Worm (Caenorhabditis elegans) whole organism, mixed stage, embryonic: Measurements from ENCODE around the gene str-118.
"Not testable (repeated sequence)": the region's sequence is repeated elsewhere in the genome, so short reads cannot be mapped to it uniquely, and the experiment has no call there.

Experiments used
- bed-3 ChIP-seq: fragments of 200-800 bp; sonication (Bioruptor generic); optimal IDR thresholded peaks from 3 replicates; lab custom pipeline; 2018; ENCODE audit warnings: mild to moderate bottlenecking, missing genetic modification characterization, moderate library complexity, missing compliant biosample characterization
- blmp-1 ChIP-seq: fragments of 150-350 bp; optimal IDR thresholded peaks from 2 replicates; lab custom pipeline; 2014; ENCODE audit warnings: missing biosample characterization, missing genetic modification characterization
- ceh-39 ChIP-seq: fragments of 150-350 bp; optimal IDR thresholded peaks from 2 replicates; lab custom pipeline; 2014; ENCODE audit warnings: missing biosample characterization, missing genetic modification characterization
- ceh-83 ChIP-seq: fragments of 200-800 bp; sonication (Bioruptor generic); optimal IDR thresholded peaks from 2 replicates; lab custom pipeline; 2018; ENCODE audit warnings: mild to moderate bottlenecking, missing genetic modification characterization, missing compliant biosample characterization
- ces-1 ChIP-seq: fragments of 150-350 bp; optimal IDR thresholded peaks from 2 replicates; lab custom pipeline; 2014; ENCODE audit warnings: missing biosample characterization, missing genetic modification reagents, missing genetic modification characterization
- elt-1 ChIP-seq: sonication (generic microtip); optimal IDR thresholded peaks from 2 replicates; lab custom pipeline; 2017; ENCODE audit warnings: missing genetic modification characterization, mild to moderate bottlenecking, missing compliant biosample characterization, antibody characterized with exemption, moderate library complexity, borderline replicate concordance; ENCODE audit not compliant: insufficient read depth
- elt-3 ChIP-seq: fragments of 150-350 bp; optimal IDR thresholded peaks from 2 replicates; lab custom pipeline; 2014; ENCODE audit warnings: missing biosample characterization, missing genetic modification characterization
- flh-1 ChIP-seq: fragments of 200-800 bp; sonication (Bioruptor generic); optimal IDR thresholded peaks from 2 replicates; lab custom pipeline; 2018; ENCODE audit warnings: mild to moderate bottlenecking, missing genetic modification characterization, moderate library complexity, missing compliant biosample characterization
- ham-2 ChIP-seq: fragments of 200-800 bp; sonication (Bioruptor generic); optimal IDR thresholded peaks from 2 replicates; lab custom pipeline; 2018; ENCODE audit warnings: mild to moderate bottlenecking, missing genetic modification characterization, missing compliant biosample characterization
- hlh-1 ChIP-seq: fragments of 150-350 bp; optimal IDR thresholded peaks from 2 replicates; lab custom pipeline; 2014; ENCODE audit warnings: missing biosample characterization, missing genetic modification reagents, missing genetic modification characterization
- lin-13 ChIP-seq: fragments of 150-350 bp; optimal IDR thresholded peaks from 2 replicates; lab custom pipeline; 2014; ENCODE audit warnings: missing biosample characterization, missing genetic modification characterization
- lin-32 ChIP-seq: fragments of 200-800 bp; sonication (Bioruptor generic); optimal IDR thresholded peaks from 2 replicates; lab custom pipeline; 2018; ENCODE audit warnings: mild to moderate bottlenecking, missing genetic modification characterization, missing compliant biosample characterization
- lsy-2 ChIP-seq: fragments of 150-350 bp; optimal IDR thresholded peaks from 2 replicates; lab custom pipeline; 2014; ENCODE audit warnings: missing biosample characterization, missing genetic modification characterization
- mab-5 ChIP-seq: fragments of 150-350 bp; optimal IDR thresholded peaks from 2 replicates; lab custom pipeline; 2014; ENCODE audit warnings: missing biosample characterization, missing genetic modification characterization
- mep-1 ChIP-seq: fragments of 150-350 bp; optimal IDR thresholded peaks from 2 replicates; lab custom pipeline; 2017; ENCODE audit warnings: missing biosample characterization, missing genetic modification reagents, missing genetic modification characterization, inconsistent platforms
- mls-2 ChIP-seq: sonication (generic microtip); optimal IDR thresholded peaks from 2 replicates; lab custom pipeline; 2016; ENCODE audit warnings: mild to moderate bottlenecking, missing genetic modification characterization, moderate library complexity, missing compliant biosample characterization
- nhr-2 ChIP-seq: fragments of 150-350 bp; optimal IDR thresholded peaks from 2 replicates; lab custom pipeline; 2014; ENCODE audit warnings: missing biosample characterization, missing genetic modification characterization
- nhr-237 ChIP-seq: fragments of 150-350 bp; optimal IDR thresholded peaks from 2 replicates; lab custom pipeline; 2014; ENCODE audit warnings: missing biosample characterization, missing genetic modification characterization
- nhr-76 ChIP-seq: sonication (generic microtip); optimal IDR thresholded peaks from 2 replicates; lab custom pipeline; 2017; ENCODE audit warnings: missing biosample characterization, missing genetic modification characterization
- pha-4 ChIP-seq: fragments of 150-350 bp; optimal IDR thresholded peaks from 2 replicates; lab custom pipeline; 2018; ENCODE audit warnings: missing biosample characterization, missing genetic modification reagents, missing genetic modification characterization
- sem-2 ChIP-seq: fragments of 200-800 bp; sonication (Bioruptor generic); optimal IDR thresholded peaks from 2 replicates; lab custom pipeline; 2018; ENCODE audit warnings: mild to moderate bottlenecking, missing genetic modification characterization, missing compliant biosample characterization
- snpc-4 ChIP-seq: fragments of 150-350 bp; optimal IDR thresholded peaks from 2 replicates; lab custom pipeline; 2014; ENCODE audit warnings: missing biosample characterization, missing genetic modification characterization
- sptf-1 ChIP-seq: sonication (generic microtip); optimal IDR thresholded peaks from 2 replicates; lab custom pipeline; 2017; ENCODE audit warnings: mild to moderate bottlenecking, missing genetic modification characterization, moderate library complexity, missing compliant biosample characterization
- tbx-8 ChIP-seq: fragments of 200-800 bp; sonication (Bioruptor generic); optimal IDR thresholded peaks from 2 replicates; lab custom pipeline; 2018; ENCODE audit warnings: mild to moderate bottlenecking, missing genetic modification characterization, moderate library complexity, missing compliant biosample characterization
- unc-120 ChIP-seq: sonication (generic microtip); optimal IDR thresholded peaks from 2 replicates; lab custom pipeline; 2017; ENCODE audit warnings: missing genetic modification characterization, missing compliant biosample characterization; ENCODE audit not compliant: poor library complexity, severe bottlenecking
- unc-39 ChIP-seq: fragments of 150-350 bp; optimal IDR thresholded peaks from 2 replicates; lab custom pipeline; 2014; ENCODE audit warnings: missing biosample characterization, missing genetic modification characterization
- unc-62 ChIP-seq: fragments of 150-350 bp; optimal IDR thresholded peaks from 2 replicates; lab custom pipeline; 2014; ENCODE audit warnings: missing biosample characterization, missing genetic modification reagents, missing genetic modification characterization
- zip-8 ChIP-seq: fragments of 150-350 bp; optimal IDR thresholded peaks from 2 replicates; lab custom pipeline; 2014; ENCODE audit warnings: missing biosample characterization, missing genetic modification characterization
- ztf-11 ChIP-seq: fragments of 150-350 bp; optimal IDR thresholded peaks from 2 replicates; lab custom pipeline; 2014; ENCODE audit warnings: missing biosample characterization, missing genetic modification characterization

The str-118 gene

ce11 chrV:10051855-10052254 lies at the start of gene str-118:
Gene str-118, plus strand, starts transcription at chrV:10052155.
- TF ChIP-seq mab-5 (tag; lab: Kevin White, UChicago) (no peak), ceh-83 (GFP tag; lab: Kevin White, UChicago) (no peak), flh-1 (no peak), sem-2 (GFP tag; lab: Kevin White, UChicago) (no peak), blmp-1 (tag; lab: Kevin White, UChicago) (no peak), ces-1 (GFP tag; lab: Kevin White, UChicago) (no peak)

ce11 chrV:10002720-10003119 lies 49.2 kb upstream of the str-118 start:
- TF ChIP-seq unc-62 (GFP tag; lab: Kevin White, UChicago) = peak; percentile 74
- no peak for TF ChIP-seq unc-120 (tag; lab: Kevin White, UChicago)

- peak; percentile 26 for TF ChIP-seq lsy-2 (tag; lab: Kevin White, UChicago)
- no peak for TF ChIP-seq sem-2 (GFP tag; lab: Kevin White, UChicago)
- TF ChIP-seq unc-120 (tag; lab: Kevin White, UChicago) = peak; percentile 62
- no peak for TF ChIP-seq lin-32 (GFP tag; lab: Kevin White, UChicago)
- no peak for TF ChIP-seq hlh-1 (tag; lab: Kevin White, UChicago)
- no peak for TF ChIP-seq snpc-4 (tag; lab: Kevin White, UChicago)
- TF ChIP-seq ham-2 (GFP tag; lab: Kevin White, UChicago) = no peak
- TF ChIP-seq unc-39 (tag; lab: Kevin White, UChicago) = no peak
- TF ChIP-seq tbx-8 = no peak
- TF ChIP-seq ztf-11 (tag; lab: Kevin White, UChicago) = no peak
- TF ChIP-seq lin-13 (tag; lab: Kevin White, UChicago) = no peak
- TF ChIP-seq ces-1 (GFP tag; lab: Kevin White, UChicago) = peak; percentile 45
- TF ChIP-seq mab-5 (tag; lab: Kevin White, UChicago) = no peak
- TF ChIP-seq bed-3 (GFP tag; lab: Kevin White, UChicago) = no peak
- TF ChIP-seq pha-4 (tag; lab: Kevin White, UChicago) = no peak
- TF ChIP-seq nhr-76 (tag; lab: Kevin White, UChicago) = no peak
- TF ChIP-seq mls-2 (tag; lab: Kevin White, UChicago) = no peak
- no peak for TF ChIP-seq ceh-39
- no peak for TF ChIP-seq nhr-2 (tag; lab: Kevin White, UChicago)
- TF ChIP-seq mep-1 = peak; percentile 3
- no peak for TF ChIP-seq sptf-1
- TF ChIP-seq unc-62 (GFP tag; lab: Kevin White, UChicago) = no peak
- TF ChIP-seq flh-1 = no peak
- no peak for TF ChIP-seq zip-8 (tag; lab: Kevin White, UChicago)
- TF ChIP-seq nhr-237 (tag; lab: Kevin White, UChicago) = no peak
- TF ChIP-seq blmp-1 (tag; lab: Kevin White, UChicago) = no peak
These were observed 48.5 kb upstream of the str-118 start for ce11 chrV:10003315-10003969.

- not testable (repeated sequence) for TF ChIP-seq ztf-11, unc-39, nhr-2 (tag; lab: Kevin White, UChicago)
These were observed 47.8 kb upstream of the str-118 start, which contains the start of gene uda-1 for ce11 chrV:10004048-10004761. Gene uda-1, plus strand, starts transcription at chrV:10004755.

- TF ChIP-seq flh-1 = no peak
- no peak for TF ChIP-seq lin-13 (tag; lab: Kevin White, UChicago)
- no peak for TF ChIP-seq ceh-39
- TF ChIP-seq elt-1 (tag; lab: Kevin White, UChicago) = no peak
- TF ChIP-seq zip-8 (tag; lab: Kevin White, UChicago) = no peak
- no peak for TF ChIP-seq mls-2 (tag; lab: Kevin White, UChicago)
- TF ChIP-seq mab-5 (tag; lab: Kevin White, UChicago) = no peak
- TF ChIP-seq pha-4 (tag; lab: Kevin White, UChicago) = no peak
- TF ChIP-seq blmp-1 (tag; lab: Kevin White, UChicago) = no peak
- no peak for TF ChIP-seq snpc-4 (tag; lab: Kevin White, UChicago)
- TF ChIP-seq elt-3 (tag; lab: Kevin White, UChicago) = no peak
- no peak for TF ChIP-seq tbx-8
- TF ChIP-seq lin-32 (GFP tag; lab: Kevin White, UChicago) = no peak
- no peak for TF ChIP-seq ham-2 (GFP tag; lab: Kevin White, UChicago)
- TF ChIP-seq sem-2 (GFP tag; lab: Kevin White, UChicago) = no peak
- no peak for TF ChIP-seq unc-39 (tag; lab: Kevin White, UChicago)
- no peak for TF ChIP-seq unc-120 (tag; lab: Kevin White, UChicago)
- TF ChIP-seq ztf-11 (tag; lab: Kevin White, UChicago) = no peak
- no peak for TF ChIP-seq ceh-83 (GFP tag; lab: Kevin White, UChicago)
These were observed 45.6 kb upstream of the str-118 start for ce11 chrV:10006374-10006773.
